Worm (Caenorhabditis elegans) whole organism, L4 larva: Measurements from ENCODE around the gene C35D10.1.

ENCODE experiments used
- F10B5.3 ChIP-seq: sonication (generic microtip); optimal IDR thresholded peaks from 2 replicates; lab custom pipeline; 2016; ENCODE audit warnings: mild to moderate bottlenecking, missing genetic modification characterization, missing compliant biosample characterization
- F26F4.8 ChIP-seq: fragments of 200-800 bp; sonication (Bioruptor generic); conservative IDR thresholded peaks from 2 replicates; pipeline ENCODE4 v1.3.6; 2022; ENCODE audit warnings: missing genetic modification characterization, missing compliant biosample characterization
- ZK546.5 ChIP-seq, 2 experiments: sonication (generic microtip); optimal IDR thresholded peaks; 2 replicates each; lab custom pipeline; 2017; ENCODE audit warnings: missing biosample characterization in 2 of 2, missing genetic modification characterization in 2 of 2
- ama-1 ChIP-seq: fragments of 150-350 bp; optimal IDR thresholded peaks from 2 replicates; lab custom pipeline; 2014; ENCODE audit warnings: inconsistent platforms, mixed read lengths
- ceh-82 ChIP-seq: sonication (generic microtip); optimal IDR thresholded peaks from 2 replicates; lab custom pipeline; 2017; ENCODE audit warnings: missing biosample characterization, missing genetic modification characterization
- ctbp-1 ChIP-seq: fragments of 200-800 bp; sonication (Bioruptor generic); IDR thresholded peaks from 2 replicates; pipeline ENCODE4 v1.3.6; 2022; ENCODE audit warnings: missing genetic modification reagents, missing genetic modification characterization, missing compliant biosample characterization
- lir-3 ChIP-seq: sonication (generic microtip); optimal IDR thresholded peaks from 2 replicates; lab custom pipeline; 2016; ENCODE audit warnings: mild to moderate bottlenecking, missing genetic modification characterization, missing compliant biosample characterization
- lsy-2 ChIP-seq, 2 experiments: fragments of 150-350 bp in 1 of 2; sonication (generic microtip) in 1 of 2; optimal IDR thresholded peaks; 2 replicates each; lab custom pipeline; 2014 to 2017; ENCODE audit warnings: missing biosample characterization in 2 of 2, missing genetic modification characterization in 2 of 2
- mdl-1 ChIP-seq, 2 experiments: fragments of 150-350 bp in 1 of 2; sonication (generic microtip) in 1 of 2; optimal IDR thresholded peaks; 2 replicates each; lab custom pipeline; 2014 to 2017; ENCODE audit warnings: missing biosample characterization in 2 of 2, missing genetic modification characterization in 2 of 2
- mdt-29 ChIP-seq: fragments of 200-800 bp; sonication (Bioruptor generic); IDR thresholded peaks from 2 replicates; pipeline ENCODE4 v1.3.6; 2022; ENCODE audit warnings: missing genetic modification reagents, missing genetic modification characterization, missing compliant biosample characterization
- nhr-77 ChIP-seq: fragments of 150-350 bp; optimal IDR thresholded peaks from 2 replicates; lab custom pipeline; 2014; ENCODE audit warnings: missing biosample characterization, missing genetic modification characterization
- skn-1 ChIP-seq: fragments of 150-350 bp; optimal IDR thresholded peaks from 2 replicates; lab custom pipeline; 2014; ENCODE audit warnings: missing biosample characterization, missing genetic modification characterization
- snpc-4 ChIP-seq: fragments of 150-350 bp; optimal IDR thresholded peaks from 2 replicates; lab custom pipeline; 2014; ENCODE audit warnings: missing biosample characterization, missing genetic modification characterization
- ztf-11 ChIP-seq: fragments of 150-350 bp; optimal IDR thresholded peaks from 2 replicates; lab custom pipeline; 2014; ENCODE audit warnings: missing biosample characterization, missing genetic modification characterization

DNA sequence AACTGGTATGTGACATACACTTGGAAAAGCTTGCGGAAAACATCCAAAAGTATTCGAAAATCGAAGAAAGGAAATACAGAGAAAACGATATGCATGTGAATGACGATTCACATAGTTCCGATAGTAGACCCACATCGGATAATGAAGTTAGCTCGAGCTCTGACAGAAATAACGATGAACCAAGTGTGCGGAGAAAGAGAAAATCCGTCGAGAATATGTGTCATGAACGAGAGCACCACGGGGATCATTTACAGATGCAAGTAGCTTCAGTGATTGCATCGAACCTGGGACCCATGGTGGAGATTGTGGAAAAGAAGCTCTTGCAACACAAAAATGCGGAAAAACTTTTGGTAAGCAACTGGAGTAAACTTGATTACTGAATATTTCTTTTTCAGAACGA is 22.6 kb upstream of the C35D10.1 start:
- TF ChIP-seq ctbp-1 (GFP tag; lab: Robert Waterston, UW): no peak
- TF ChIP-seq nhr-77: no peak
- no peak for TF ChIP-seq mdl-1 (tag; optimal IDR thresholded peaks at IDR 0.05; lab: Kevin White, UChicago)
- TF ChIP-seq F10B5.3 (tag; lab: Kevin White, UChicago): no peak
- no peak for TF ChIP-seq ztf-11 (tag; lab: Kevin White, UChicago)
- TF ChIP-seq snpc-4 (tag; lab: Kevin White, UChicago): no peak
- no peak for TF ChIP-seq lsy-2 (tag; optimal IDR thresholded peaks at IDR 0.05; lab: Kevin White, UChicago)
- no peak for TF ChIP-seq lir-3
- TF ChIP-seq skn-1 (tag; lab: Kevin White, UChicago): no peak
- no peak for TF ChIP-seq ZK546.5 (tag; optimal IDR thresholded peaks at IDR 0.05; lab: Kevin White, UChicago)
- no peak for TF ChIP-seq ceh-82 (tag; lab: Kevin White, UChicago)
- TF ChIP-seq F26F4.8 (GFP tag; lab: Robert Waterston, UW): no peak
- no peak for TF ChIP-seq mdt-29 (GFP tag; lab: Robert Waterston, UW)
- TF ChIP-seq ama-1 (lab: Kevin White, UChicago): no peak
